Fruit fly (Drosophila melanogaster) whole organism, embryonic: ENCODE data around the gene CG8292.

ENCODE experiments used
- Bgb ChIP-seq: fragments of 200-800 bp; sonication (Bioruptor generic); IDR thresholded peaks from 2 replicates; pipeline ENCODE4 v1.3.6; 2022; ENCODE audit warnings: missing biosample characterization, missing genetic modification characterization; ENCODE audit not compliant: partially characterized antibody
- C15 ChIP-seq: fragments of 200-800 bp; sonication (Bioruptor generic); IDR thresholded peaks from 3 replicates; pipeline ENCODE4 v1.3.6; 2022; ENCODE audit warnings: missing biosample characterization, missing genetic modification characterization
- CG12071 ChIP-seq: fragments of 200-800 bp; sonication (Bioruptor generic); optimal IDR thresholded peaks from 3 replicates; lab custom pipeline; 2018; ENCODE audit warnings: missing biosample characterization, mild to moderate bottlenecking, missing genetic modification characterization
- CG13296 ChIP-seq: fragments of 200-800 bp; sonication (Bioruptor generic); optimal IDR thresholded peaks from 3 replicates; lab custom pipeline; 2018; ENCODE audit warnings: missing biosample characterization, mild to moderate bottlenecking, missing genetic modification characterization
- CG15011 ChIP-seq: fragments of 200-800 bp; sonication (Bioruptor generic); optimal IDR thresholded peaks from 3 replicates; lab custom pipeline; 2018; ENCODE audit warnings: missing biosample characterization, mild to moderate bottlenecking, missing genetic modification characterization
- CG15479 ChIP-seq: fragments of 200-800 bp; sonication (Bioruptor generic); optimal IDR thresholded peaks from 3 replicates; lab custom pipeline; 2019; ENCODE audit warnings: missing biosample characterization, mild to moderate bottlenecking, missing genetic modification characterization, moderate library complexity
- CG1832 ChIP-seq: fragments of 200-800 bp; sonication (Bioruptor generic); optimal IDR thresholded peaks from 2 replicates; lab custom pipeline; 2017; ENCODE audit warnings: missing biosample characterization, mild to moderate bottlenecking, missing genetic modification characterization, inconsistent platforms
- CG18764 ChIP-seq: fragments of 200-800 bp; sonication (Bioruptor generic); optimal IDR thresholded peaks from 3 replicates; lab custom pipeline; 2016; ENCODE audit warnings: missing biosample characterization, missing genetic modification characterization
- CG7357 ChIP-seq: fragments of 200-800 bp; sonication (Bioruptor generic); IDR thresholded peaks from 3 replicates; pipeline ENCODE4 v1.3.6; 2022; ENCODE audit warnings: missing biosample characterization, missing genetic modification characterization
- CG8388 ChIP-seq: fragments of 200-800 bp; sonication (Bioruptor generic); optimal IDR thresholded peaks from 2 replicates; lab custom pipeline; 2019; ENCODE audit warnings: missing biosample characterization, mild to moderate bottlenecking, missing genetic modification characterization, moderate library complexity
- CTCF ChIP-seq: fragments of 200-800 bp; sonication (Bioruptor generic); optimal IDR thresholded peaks from 2 replicates; lab custom pipeline; 2017; ENCODE audit warnings: missing biosample characterization, mild to moderate bottlenecking, missing genetic modification characterization, moderate library complexity
- D ChIP-seq, 2 experiments: fragments of 200-800 bp in 1 of 2; fragments of >200 bp in 1 of 2; sonication (Bioruptor generic) in 1 of 2; optimal IDR thresholded peaks; 2 replicates in 1 of 2; 3 replicates in 1 of 2; lab custom pipeline; 2017; ENCODE audit warnings: mild to moderate bottlenecking in 1 of 2, missing biosample characterization in 1 of 2, missing genetic modification characterization in 1 of 2, missing genetic modification reagents in 1 of 2
- Dad ChIP-seq: fragments of 200-800 bp; sonication (Bioruptor generic); optimal IDR thresholded peaks from 3 replicates; lab custom pipeline; 2016; ENCODE audit warnings: missing biosample characterization, missing genetic modification characterization
- Dfd ChIP-seq, 2 experiments: fragments of >200 bp; optimal IDR thresholded peaks; 2 replicates each; lab custom pipeline; 2017; ENCODE audit warnings: missing biosample characterization in 2 of 2, missing genetic modification characterization in 2 of 2
- Dref ChIP-seq: fragments of 200-800 bp; sonication (Bioruptor generic); IDR thresholded peaks from 2 replicates; pipeline ENCODE4 v1.3.6; 2022; ENCODE audit warnings: missing biosample characterization, missing genetic modification characterization
- Elba2 ChIP-seq: fragments of 200-800 bp; sonication (Bioruptor generic); optimal IDR thresholded peaks from 3 replicates; lab custom pipeline; 2016; ENCODE audit warnings: missing biosample characterization, missing genetic modification characterization
- HLH54F ChIP-seq: fragments of 200-800 bp; sonication (Bioruptor generic); optimal IDR thresholded peaks from 3 replicates; lab custom pipeline; 2016; ENCODE audit warnings: missing biosample characterization, missing genetic modification characterization
- Hand ChIP-seq: fragments of 200-800 bp; sonication (Bioruptor generic); optimal IDR thresholded peaks from 2 replicates; lab custom pipeline; 2017; ENCODE audit warnings: mild to moderate bottlenecking, missing biosample characterization, missing genetic modification reagents, missing genetic modification characterization
- HmgD ChIP-seq: fragments of 200-800 bp; sonication (Bioruptor generic); optimal IDR thresholded peaks from 3 replicates; lab custom pipeline; 2016; ENCODE audit warnings: missing biosample characterization, missing genetic modification characterization
- Hsf ChIP-seq: fragments of 200-800 bp; sonication (Bioruptor generic); optimal IDR thresholded peaks from 3 replicates; lab custom pipeline; 2016; ENCODE audit warnings: missing biosample characterization, missing genetic modification characterization
- Lim3 ChIP-seq: fragments of 200-800 bp; sonication (Bioruptor generic); IDR thresholded peaks from 2 replicates; pipeline ENCODE4 v1.3.6; 2022; ENCODE audit warnings: missing biosample characterization, missing genetic modification characterization
- Nf-YA ChIP-seq: fragments of 200-800 bp; sonication (Bioruptor generic); IDR thresholded peaks from 2 replicates; pipeline ENCODE4 v1.3.6; 2022; ENCODE audit warnings: missing biosample characterization, missing genetic modification characterization
- Pdp1 ChIP-seq, 2 experiments: fragments of 200-800 bp; sonication (Bioruptor generic); optimal IDR thresholded peaks; 3 replicates each; lab custom pipeline; 2016; ENCODE audit warnings: missing biosample characterization in 2 of 2, missing genetic modification characterization in 2 of 2, mild to moderate bottlenecking in 1 of 2, moderate library complexity in 1 of 2
- Rx ChIP-seq: fragments of 200-800 bp; sonication (Bioruptor generic); IDR thresholded peaks from 2 replicates; pipeline ENCODE4 v1.3.6; 2022; ENCODE audit warnings: missing biosample characterization, missing genetic modification characterization
- Vsx1 ChIP-seq: fragments of 200-800 bp; sonication (Bioruptor generic); optimal IDR thresholded peaks from 2 replicates; lab custom pipeline; 2017; ENCODE audit warnings: missing biosample characterization, mild to moderate bottlenecking, missing genetic modification characterization, missing genetic modification reagents
- al ChIP-seq: fragments of 200-800 bp; sonication (Bioruptor generic); IDR thresholded peaks from 2 replicates; pipeline ENCODE4 v1.3.6; 2022; ENCODE audit warnings: missing biosample characterization, missing genetic modification characterization
- bab2 ChIP-seq: fragments of 200-800 bp; sonication (Bioruptor generic); optimal IDR thresholded peaks from 2 replicates; lab custom pipeline; 2016; ENCODE audit warnings: missing biosample characterization, missing genetic modification characterization
- cas ChIP-seq: fragments of 200-800 bp; sonication (Bioruptor generic); IDR thresholded peaks from 2 replicates; pipeline ENCODE4 v1.3.6; 2022; ENCODE audit warnings: missing biosample characterization, missing genetic modification characterization
- dysf ChIP-seq: fragments of 200-800 bp; sonication (Bioruptor generic); IDR thresholded peaks from 3 replicates; pipeline ENCODE4 v1.3.6; 2022; ENCODE audit warnings: missing biosample characterization, missing genetic modification characterization
- fu2 ChIP-seq: fragments of 200-800 bp; sonication (Bioruptor generic); optimal IDR thresholded peaks from 2 replicates; lab custom pipeline; 2016; ENCODE audit warnings: missing biosample characterization, missing genetic modification characterization
- grau ChIP-seq: fragments of 200-800 bp; optimal IDR thresholded peaks from 3 replicates; lab custom pipeline; 2019; ENCODE audit warnings: missing biosample characterization, mild to moderate bottlenecking, missing genetic modification characterization, moderate library complexity
- hkb ChIP-seq, 2 experiments: fragments of 200-800 bp in 1 of 2; fragments of >200 bp in 1 of 2; sonication (Bioruptor generic) in 1 of 2; IDR thresholded peaks in 1 of 2; optimal IDR thresholded peaks in 1 of 2; 2 replicates each; pipeline versions ENCODE4 v1.3.6 to Lab custom; 2017 to 2022; ENCODE audit warnings: missing biosample characterization in 1 of 2, missing genetic modification characterization in 1 of 2
- inv ChIP-seq: fragments of 200-800 bp; sonication (Bioruptor generic); IDR thresholded peaks from 2 replicates; pipeline ENCODE4 v1.3.6; 2022; ENCODE audit warnings: missing biosample characterization, missing genetic modification characterization; ENCODE audit not compliant: partially characterized antibody
- knrl ChIP-seq: fragments of 200-800 bp; sonication (Bioruptor generic); IDR thresholded peaks from 3 replicates; pipeline ENCODE4 v1.3.6; 2022; ENCODE audit warnings: missing biosample characterization, missing genetic modification characterization; ENCODE audit not compliant: partially characterized antibody
- lbe ChIP-seq: fragments of 200-800 bp; sonication (Bioruptor generic); optimal IDR thresholded peaks from 2 replicates; lab custom pipeline; 2016; ENCODE audit warnings: missing biosample characterization, mild to moderate bottlenecking, missing genetic modification characterization
- lola ChIP-seq, 3 experiments: fragments of >200 bp in 2 of 3; fragments of 200-800 bp in 1 of 3; sonication (Bioruptor generic) in 1 of 3; optimal IDR thresholded peaks; 2 replicates each; lab custom pipeline; 2017 to 2019; ENCODE audit warnings: missing biosample characterization in 3 of 3, missing genetic modification characterization in 3 of 3, mild to moderate bottlenecking in 1 of 3, moderate library complexity in 1 of 3
- sc ChIP-seq, 3 experiments: fragments of >200 bp in 2 of 3; fragments of 200-800 bp in 1 of 3; sonication (Bioruptor generic) in 1 of 3; optimal IDR thresholded peaks; 2 replicates in 2 of 3; 3 replicates in 1 of 3; lab custom pipeline; 2017; ENCODE audit warnings: mild to moderate bottlenecking in 1 of 3, missing biosample characterization in 1 of 3, missing genetic modification characterization in 1 of 3, missing genetic modification reagents in 1 of 3
- sens-2 ChIP-seq: fragments of 200-800 bp; sonication (Bioruptor generic); IDR thresholded peaks from 2 replicates; pipeline ENCODE4 v1.3.6; 2022; ENCODE audit warnings: missing biosample characterization, missing genetic modification characterization
- stc ChIP-seq: fragments of 200-800 bp; sonication (Bioruptor generic); IDR thresholded peaks from 2 replicates; pipeline ENCODE4 v1.3.6; 2022; ENCODE audit warnings: missing biosample characterization, missing genetic modification characterization
- tup ChIP-seq: fragments of 200-800 bp; sonication (Bioruptor generic); optimal IDR thresholded peaks from 2 replicates; lab custom pipeline; 2016; ENCODE audit warnings: missing biosample characterization, mild to moderate bottlenecking, missing genetic modification characterization, moderate library complexity
- twi ChIP-seq: fragments of 200-800 bp; optimal IDR thresholded peaks from 2 replicates; lab custom pipeline; 2019; ENCODE audit warnings: missing biosample characterization, mild to moderate bottlenecking, missing genetic modification characterization, moderate library complexity
- vvl ChIP-seq: fragments of 200-800 bp; sonication (Bioruptor generic); IDR thresholded peaks from 2 replicates; pipeline ENCODE4 v1.3.6; 2022; ENCODE audit warnings: missing biosample characterization, missing genetic modification characterization
- zfh1 ChIP-seq: fragments of 200-800 bp; sonication (Bioruptor generic); IDR thresholded peaks from 3 replicates; pipeline ENCODE4 v1.3.6; 2022; ENCODE audit warnings: missing biosample characterization, missing genetic modification characterization

Gene CG8292

dm6 chr2L:8211070-8211469 lies 6.7 kb downstream of the CG8292 start, which contains the start of gene Ssb-c31a (continued):
- TF ChIP-seq Bgb (GFP tag; lab: Robert Waterston, UW) (peak; percentile 66), Dad (GFP tag; lab: Kevin White, UChicago) (peak; percentile 57), grau (peak; percentile 61), dysf (GFP tag; lab: Robert Waterston, UW) (peak; percentile 28; the same call in 1 of the 3 replicates), Nf-YA (GFP tag; lab: Robert Waterston, UW) (no peak), fu2 (GFP tag; lab: Kevin White, UChicago) (no peak), bab2 (peak; percentile 33), sc (optimal IDR thresholded peaks at IDR 0.05; lab: Kevin White, UChicago) (no peak), sc (GFP tag; optimal IDR thresholded peaks at IDR 0.05; lab: Kevin White, UChicago) (no peak), lbe (GFP tag; lab: Kevin White, UChicago) (peak; percentile 73), inv (GFP tag; lab: Robert Waterston, UW) (peak; percentile 68)

DNA sequence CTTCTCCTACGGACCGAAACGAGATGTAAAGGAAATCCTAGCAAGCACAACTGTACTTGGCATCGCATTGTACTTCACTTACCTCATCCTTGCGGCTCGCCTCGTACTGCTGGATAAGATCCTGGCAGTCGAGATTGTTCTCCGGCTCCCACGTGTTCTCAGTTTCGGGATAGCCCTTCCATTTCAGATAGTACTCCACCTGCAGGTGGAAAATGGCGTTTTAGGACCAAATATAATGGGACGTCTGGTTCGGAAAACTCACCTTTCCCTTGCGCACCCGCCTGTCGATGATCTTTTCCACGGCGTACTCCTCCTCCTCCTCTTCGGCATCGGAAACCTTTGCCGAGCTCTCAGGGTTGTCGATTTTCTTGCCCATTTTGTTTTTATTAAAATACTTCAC lies 7.3 kb downstream of the CG8292 start:
- TF ChIP-seq CG13296 (GFP tag; lab: Kevin White, UChicago): no peak
- TF ChIP-seq CG1832 (GFP tag; lab: Kevin White, UChicago): no peak
- TF ChIP-seq CTCF (GFP tag; lab: Kevin White, UChicago): peak; percentile 66
- TF ChIP-seq HmgD (GFP tag; lab: Kevin White, UChicago): no peak
- TF ChIP-seq hkb (optimal IDR thresholded peaks at IDR 0.05; lab: Kevin White, UChicago): no peak
- TF ChIP-seq hkb (GFP tag; IDR thresholded peaks at IDR 0.05; lab: Robert Waterston, UW): no peak
- TF ChIP-seq Nf-YA (GFP tag; lab: Robert Waterston, UW): 0 out of 2 replicates have a peak, but pooled peaks have one; percentile 2
- TF ChIP-seq HLH54F: no peak
- no peak for TF ChIP-seq CG18764
- TF ChIP-seq zfh1: 0 out of 3 replicates have a peak, but pooled peaks have one; percentile 11
- no peak for TF ChIP-seq al (GFP tag; lab: Robert Waterston, UW)
- TF ChIP-seq vvl (GFP tag; lab: Robert Waterston, UW): no peak
- TF ChIP-seq CG15011 (GFP tag; lab: Kevin White, UChicago): no peak
- TF ChIP-seq D (optimal IDR thresholded peaks at IDR 0.05; lab: Kevin White, UChicago): peak; percentile 19
- TF ChIP-seq D (GFP tag; optimal IDR thresholded peaks at IDR 0.05; lab: Kevin White, UChicago): no peak
- no peak for TF ChIP-seq tup

DNA sequence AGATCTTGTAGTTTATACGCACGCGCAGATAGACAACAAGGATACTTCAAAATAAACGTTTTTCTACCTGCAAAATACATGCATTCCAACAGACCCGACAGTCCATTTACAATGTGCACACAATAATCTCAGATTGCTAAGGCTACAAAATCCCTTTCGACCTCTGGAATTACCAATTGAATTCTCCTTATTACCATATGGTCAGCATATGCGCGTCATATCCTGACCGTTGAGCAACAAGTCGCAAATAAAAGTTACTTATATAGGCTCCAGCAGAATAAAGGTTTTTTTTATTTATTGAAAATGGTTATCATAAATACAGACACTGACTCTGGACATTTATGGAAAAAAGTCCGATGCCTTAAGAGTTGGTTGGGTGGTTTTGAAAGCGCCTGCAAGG lies 8.5 kb downstream of the CG8292 start:
- TF ChIP-seq CG15479 (GFP tag; lab: Kevin White, UChicago) (peak; percentile 21), twi (peak; percentile 95), Hsf (GFP tag; lab: Kevin White, UChicago) (no peak)

DNA sequence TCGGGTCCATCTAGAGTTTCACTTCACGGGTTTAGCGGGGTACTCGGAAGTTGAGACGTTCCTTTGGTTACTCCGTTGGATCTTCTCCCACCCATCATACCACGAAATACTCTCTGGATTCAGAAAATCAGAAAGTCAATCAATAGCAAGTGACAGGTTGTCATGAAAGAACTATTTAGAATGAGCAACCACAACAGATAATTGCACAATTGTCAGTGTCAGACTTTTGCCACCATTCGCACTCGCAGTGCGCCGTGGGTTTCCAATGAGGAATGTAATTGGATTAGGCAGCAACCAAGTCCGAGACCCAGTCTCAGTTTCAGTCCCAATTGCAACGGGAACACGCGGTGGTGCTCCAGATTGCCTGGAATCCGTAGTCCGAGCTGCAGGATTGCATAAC lies 11.9 kb downstream of the CG8292 start, which contains the start of gene CG8419:
TSS of gene CG8419 (plus strand) at position 301 of the 400 bp plus-strand sequence.
- TF ChIP-seq Vsx1 (GFP tag; lab: Kevin White, UChicago) (no peak), Pdp1 (GFP tag; optimal IDR thresholded peaks at IDR 0.05; lab: Kevin White, UChicago) (peak in 1 of 2 experiments; percentile 24), Lim3 (GFP tag; lab: Robert Waterston, UW) (0 out of 2 replicates have a peak, but pooled peaks have one; percentile 10), inv (GFP tag; lab: Robert Waterston, UW) (no peak)

dm6 chr2L:8204996-8205567 lies 12.7 kb downstream of the CG8292 start, which contains the start of gene SLC5A11:
Gene SLC5A11 (minus strand): TSS chr2L:8205132.
- TF ChIP-seq cas (peak; percentile 99), C15 (GFP tag; lab: Robert Waterston, UW) (peak; percentile 97), lola (GFP tag; optimal IDR thresholded peaks at IDR 0.05; lab: Kevin White, UChicago) (peak in 1 of 3 experiments; percentile 97), Dref (GFP tag; lab: Robert Waterston, UW) (peak; percentile 29), Dfd (GFP tag; optimal IDR thresholded peaks at IDR 0.05; lab: Kevin White, UChicago) (no peak), sens-2 (peak; percentile 95), CG7357 (GFP tag; lab: Robert Waterston, UW) (peak; percentile 91), Rx (GFP tag; lab: Robert Waterston, UW) (peak; percentile 85), CG8388 (GFP tag; lab: Kevin White, UChicago) (peak; percentile 94), knrl (no peak; the same call in 2 of the 3 replicates), stc (GFP tag; lab: Robert Waterston, UW) (peak; percentile 98), Elba2 (GFP tag; lab: Kevin White, UChicago) (peak; percentile 61), Hand (peak; percentile 97), CG12071 (GFP tag; lab: Kevin White, UChicago) (peak; percentile 89)
